Worm (Caenorhabditis elegans) whole organism, L4/young adult: ENCODE data around the gene ketn-1.

Experiments
- W03F9.2 ChIP-seq: fragments of 150-350 bp; optimal IDR thresholded peaks from 2 replicates; lab custom pipeline; 2014; ENCODE audit warnings: missing biosample characterization, missing genetic modification characterization
- dao-5 ChIP-seq: sonication (generic microtip); optimal IDR thresholded peaks from 2 replicates; lab custom pipeline; 2016; ENCODE audit warnings: missing genotype, missing genetic modification characterization, moderate library complexity, missing compliant biosample characterization
- him-1 ChIP-seq: sonication (generic microtip); optimal IDR thresholded peaks from 2 replicates; lab custom pipeline; 2016; ENCODE audit warnings: missing genotype, missing genetic modification reagents, missing genetic modification characterization, missing compliant biosample characterization

The ketn-1 gene

ce11 chrV:2734360-2734759 is 73.3 kb downstream of the ketn-1 start, which contains the start of gene srg-57:
Gene srg-57, minus strand, starts transcription at chrV:2734460.
- TF ChIP-seq W03F9.2 (tag; lab: Kevin White, UChicago) (no peak), him-1 (tag; lab: Kevin White, UChicago) (no peak), dao-5 (tag; lab: Kevin White, UChicago) (no peak)
